Fruit fly (Drosophila melanogaster): ENCODE data around the gene CG11672.

Gene CG11672

DNA sequence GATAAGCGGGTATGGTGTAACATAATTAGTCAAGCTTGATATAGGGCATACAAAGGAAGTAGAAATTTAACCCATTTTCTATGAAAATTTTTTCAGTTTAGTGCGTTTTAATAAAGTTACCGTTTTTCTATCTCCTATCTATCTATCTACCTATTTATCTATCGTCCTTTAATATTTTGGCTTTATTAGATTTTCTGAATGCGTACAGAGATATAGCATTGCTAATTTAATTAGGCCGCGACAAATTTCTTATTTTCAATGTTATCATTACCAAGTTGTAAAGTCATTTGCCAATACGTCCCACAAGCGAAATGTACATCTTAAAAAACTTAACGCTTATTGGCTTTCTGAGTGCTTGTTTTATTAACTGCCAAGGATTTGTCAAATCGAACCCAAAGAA lies 42.2 kb downstream of the CG11672 start, which contains the start of gene CG15864:
TSS of gene CG15864 (plus strand) at position 301 of the 400 bp plus-strand sequence.
- no peak for TF ChIP-seq Hnf4 (GFP tag; optimal IDR thresholded peaks at IDR 0.05)
- no peak for TF ChIP-seq psq (GFP tag; optimal IDR thresholded peaks at IDR 0.05)
- TF ChIP-seq Jra (GFP tag; optimal IDR thresholded peaks at IDR 0.05): no peak

DNA sequence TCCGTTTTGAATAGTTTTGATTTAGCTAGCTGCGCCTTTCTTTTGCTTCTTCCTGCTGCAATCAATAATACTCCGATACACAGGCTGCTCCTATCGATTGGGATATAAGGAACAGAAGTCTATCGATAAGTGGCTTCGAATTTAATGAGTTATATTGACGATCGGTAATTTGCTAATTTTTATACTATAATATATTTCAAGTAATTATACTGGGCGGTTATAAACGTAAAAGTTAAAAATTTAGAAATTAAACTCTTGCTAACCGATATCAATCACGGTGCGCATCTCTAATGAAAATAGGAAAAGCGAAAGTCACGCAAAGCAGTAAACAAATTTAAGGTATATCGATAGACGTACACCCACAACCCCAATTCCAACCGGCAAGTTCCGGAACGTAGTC lies 46.7 kb downstream of the CG11672 start, which contains the start of the genes CG9636, CG18749 and CG33722:
TSS of gene CG9636 (minus strand) at position 73 of the 400 bp plus-strand sequence.
TSS of gene CG18749 (plus strand) at position 336 of the 400 bp plus-strand sequence.
TSS of gene CG33722 (plus strand) at position 336 of the 400 bp plus-strand sequence.
- TF ChIP-seq psq (GFP tag; optimal IDR thresholded peaks at IDR 0.05) (peak; percentile 81), foxo (GFP tag; optimal IDR thresholded peaks at IDR 0.05) (peak; percentile 23 to 80), br (GFP tag; optimal IDR thresholded peaks at IDR 0.05) (peak; percentile 73), dl (GFP tag; optimal IDR thresholded peaks at IDR 0.05; ENCODE audit: insufficient read depth in 1 of 2, partially characterized antibody in 2 of 2) (no peak), Hnf4 (GFP tag; optimal IDR thresholded peaks at IDR 0.05) (peak; percentile 89), Jra (GFP tag; optimal IDR thresholded peaks at IDR 0.05) (peak; percentile 81), Hr78 (GFP tag; optimal IDR thresholded peaks at IDR 0.05) (no peak), CG32264 (GFP tag; optimal IDR thresholded peaks at IDR 0.05) (peak; percentile 40), N (GFP tag; optimal IDR thresholded peaks at IDR 0.05) (no peak), lola (GFP tag; optimal IDR thresholded peaks at IDR 0.05) (no peak), pan (optimal IDR thresholded peaks at IDR 0.05) (no peak), rgr (GFP tag; optimal IDR thresholded peaks at IDR 0.05) (peak; percentile 83), Hr83 (GFP tag; optimal IDR thresholded peaks at IDR 0.05; ENCODE audit: poor library complexity, severe bottlenecking) (no peak), fru (GFP tag; optimal IDR thresholded peaks at IDR 0.05) (peak; percentile 70), CrebA (GFP tag; optimal IDR thresholded peaks at IDR 0.05; ENCODE audit: borderline replicate concordance) (no peak), OdsH (GFP tag; optimal IDR thresholded peaks at IDR 0.05) (peak; percentile 81), HLH106 (tag; optimal IDR thresholded peaks at IDR 0.05) (peak; percentile 72), Myc (optimal IDR thresholded peaks at IDR 0.05) (peak; percentile 36), Dif (GFP tag; optimal IDR thresholded peaks at IDR 0.05; ENCODE audit: partially characterized antibody) (no peak), Abd-B (GFP tag; optimal IDR thresholded peaks at IDR 0.05) (no peak), Sp1 (GFP tag; optimal IDR thresholded peaks at IDR 0.05) (peak; percentile 67), Vsx2 (GFP tag; optimal IDR thresholded peaks at IDR 0.05; ENCODE audit: partially characterized antibody) (no peak), h (GFP tag; optimal IDR thresholded peaks at IDR 0.05) (peak; percentile 89), usp (GFP tag; optimal IDR thresholded peaks at IDR 0.05) (no peak), sage (GFP tag; optimal IDR thresholded peaks at IDR 0.05) (peak; percentile 83), dsf (GFP tag; optimal IDR thresholded peaks at IDR 0.05; ENCODE audit: borderline replicate concordance) (peak; percentile 71), jim (GFP tag; optimal IDR thresholded peaks at IDR 0.05) (no peak), CG9705 (GFP tag; optimal IDR thresholded peaks at IDR 0.05) (peak; percentile 50), Rel (GFP tag; optimal IDR thresholded peaks at IDR 0.05) (peak; percentile 62), Rel (tag; optimal IDR thresholded peaks at IDR 0.05) (peak; percentile 87), tai (GFP tag; optimal IDR thresholded peaks at IDR 0.05) (no peak), Dfd (GFP tag; optimal IDR thresholded peaks at IDR 0.05) (no peak), ey (GFP tag; optimal IDR thresholded peaks at IDR 0.05) (peak; percentile 67), dmrt93B (GFP tag; optimal IDR thresholded peaks at IDR 0.05) (no peak), GATAd (GFP tag; optimal IDR thresholded peaks at IDR 0.05) (no peak), Mio (GFP tag; optimal IDR thresholded peaks at IDR 0.05) (no peak), woc (GFP tag; optimal IDR thresholded peaks at IDR 0.05) (peak; percentile 70), brk (GFP tag; optimal IDR thresholded peaks at IDR 0.05) (peak; percentile 93), sv (GFP tag; optimal IDR thresholded peaks at IDR 0.05) (peak; percentile 62)

dm6 chr3R:8240302-8240682 lies 50.1 kb downstream of the CG11672 start, which contains the start of gene Ada2b:
Gene Ada2b (minus strand): TSS chr3R:8240515.
- TF ChIP-seq woc (GFP tag; optimal IDR thresholded peaks at IDR 0.05): peak; percentile 51
- peak; percentile 70 for TF ChIP-seq fru (GFP tag; optimal IDR thresholded peaks at IDR 0.05)
- peak; percentile 83 for TF ChIP-seq Myc (optimal IDR thresholded peaks at IDR 0.05)
- TF ChIP-seq Dfd (GFP tag; optimal IDR thresholded peaks at IDR 0.05): no peak

All from whole organism, wandering third instar larva.